Worm (Caenorhabditis elegans) whole organism, L4/young adult: ENCODE results near the gene ptp-3.

Source experiments
- dao-5 ChIP-seq: sonication (generic microtip); optimal IDR thresholded peaks from 2 replicates; lab custom pipeline; 2016; ENCODE audit warnings: missing genotype, missing genetic modification characterization, moderate library complexity, missing compliant biosample characterization
- him-1 ChIP-seq: sonication (generic microtip); optimal IDR thresholded peaks from 2 replicates; lab custom pipeline; 2016; ENCODE audit warnings: missing genotype, missing genetic modification reagents, missing genetic modification characterization, missing compliant biosample characterization

DNA sequence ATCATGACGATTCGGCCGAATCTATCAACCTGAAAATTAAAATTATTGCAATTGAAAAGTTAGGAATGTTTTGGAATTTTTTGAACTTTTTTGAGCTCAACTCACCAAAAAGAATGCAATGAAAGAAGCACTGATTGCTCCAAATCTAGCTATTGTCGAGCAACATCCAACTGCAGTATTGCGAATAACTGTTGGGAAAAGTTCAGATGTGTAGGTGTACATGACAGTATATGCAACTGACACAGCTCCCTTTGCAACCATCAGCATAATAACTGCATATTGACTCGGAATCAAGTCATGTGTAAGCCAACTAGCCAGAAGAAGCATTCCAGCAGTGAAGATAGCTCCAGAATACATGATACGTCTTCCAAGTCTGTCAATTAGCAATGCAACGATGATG is 77.2 kb downstream of the ptp-3 start:
- TF ChIP-seq dao-5 (tag; lab: Kevin White, UChicago) = no peak
- no peak for TF ChIP-seq him-1
